Worm (Caenorhabditis elegans): Measurements from ENCODE around the gene grl-25.

- TF ChIP-seq flt-1 (GFP tag; IDR thresholded peaks at IDR 0.05) = 0 out of 2 replicates have a peak, but pooled peaks have one; percentile 54
- no peak for TF ChIP-seq cog-1 (tag; optimal IDR thresholded peaks at IDR 0.05)
- peak; percentile 23; the same call in 1 of the 2 replicates for TF ChIP-seq ztf-29 (GFP tag; IDR thresholded peaks at IDR 0.05)
- TF ChIP-seq tab-1 (GFP tag; IDR thresholded peaks at IDR 0.05) = no peak
- TF ChIP-seq T22C8.4 (GFP tag; IDR thresholded peaks at IDR 0.05) = no peak
- TF ChIP-seq klf-2 (GFP tag; conservative IDR thresholded peaks at IDR 0.05) = no peak
Observed at ce11 chrIII:9010047-9010446, 48.0 kb downstream of the grl-25 start, which contains the start of gene F59B2.8.
